Worm (Caenorhabditis elegans): Measurements from ENCODE around the gene T22B7.22.

T22B7.22 gene

ce11 chrX:5663537-5663936 lies 3.8 kb downstream of the T22B7.22 start, which contains the start of gene egl-13:
egl-13 (plus strand) TSS chrX:5663837.
- TF ChIP-seq unc-62 (GFP tag; optimal IDR thresholded peaks at IDR 0.05) = no peak

ce11 chrX:5669733-5670132 lies 10.0 kb downstream of the T22B7.22 start:
- no peak for TF ChIP-seq unc-62 (GFP tag; optimal IDR thresholded peaks at IDR 0.05)

ce11 chrX:5670829-5671228 lies 11.1 kb downstream of the T22B7.22 start:
- TF ChIP-seq unc-62 (GFP tag; optimal IDR thresholded peaks at IDR 0.05) = no peak

- TF ChIP-seq unc-62 (GFP tag; optimal IDR thresholded peaks at IDR 0.05) = no peak
Observed at ce11 chrX:5672615-5673014, 12.8 kb downstream of the T22B7.22 start.

ce11 chrX:5680125-5680524 lies 20.4 kb downstream of the T22B7.22 start, which contains the start of gene set-19:
set-19 (minus strand) TSS chrX:5680225.
- TF ChIP-seq unc-62 (GFP tag; optimal IDR thresholded peaks at IDR 0.05) = no peak

- TF ChIP-seq unc-62 (GFP tag; optimal IDR thresholded peaks at IDR 0.05) = no peak
Observed at ce11 chrX:5686065-5686464, 26.3 kb downstream of the T22B7.22 start, which contains the start of gene set-20. set-20 (minus strand) TSS chrX:5686158.

- TF ChIP-seq unc-62 (GFP tag; optimal IDR thresholded peaks at IDR 0.05) = no peak
Observed at ce11 chrX:5689077-5689476, 29.3 kb downstream of the T22B7.22 start.

- no peak for TF ChIP-seq unc-62 (GFP tag; optimal IDR thresholded peaks at IDR 0.05)
Observed at ce11 chrX:5692099-5692498, 32.3 kb downstream of the T22B7.22 start, which contains the start of gene W01C8.1. W01C8.1 (plus strand) TSS chrX:5692399.

- TF ChIP-seq unc-62 (GFP tag; optimal IDR thresholded peaks at IDR 0.05) = no peak
Observed at ce11 chrX:5695416-5695815, 35.6 kb downstream of the T22B7.22 start.

- no peak for TF ChIP-seq unc-62 (GFP tag; optimal IDR thresholded peaks at IDR 0.05)
Observed at ce11 chrX:5696197-5696596, 36.4 kb downstream of the T22B7.22 start.

- no peak for TF ChIP-seq unc-62 (GFP tag; optimal IDR thresholded peaks at IDR 0.05)
Observed at ce11 chrX:5697208-5697607, 37.4 kb downstream of the T22B7.22 start, which contains the start of gene W01C8.5. W01C8.5 (minus strand) TSS chrX:5697308.

ce11 chrX:5698419-5698818 lies 38.7 kb downstream of the T22B7.22 start:
- TF ChIP-seq unc-62 (GFP tag; optimal IDR thresholded peaks at IDR 0.05) = no peak

ce11 chrX:5699555-5699954 lies 39.8 kb downstream of the T22B7.22 start:
- no peak for TF ChIP-seq unc-62 (GFP tag; optimal IDR thresholded peaks at IDR 0.05)

ce11 chrX:5707809-5708208 lies 48.0 kb downstream of the T22B7.22 start:
- TF ChIP-seq unc-62 (GFP tag; optimal IDR thresholded peaks at IDR 0.05) = no peak

ce11 chrX:5709205-5709604 lies 49.4 kb downstream of the T22B7.22 start:
- no peak for TF ChIP-seq unc-62 (GFP tag; optimal IDR thresholded peaks at IDR 0.05)

Measured in whole organism, dauer.